Fruit fly (Drosophila melanogaster): ENCODE data around the gene fwe.

DNA sequence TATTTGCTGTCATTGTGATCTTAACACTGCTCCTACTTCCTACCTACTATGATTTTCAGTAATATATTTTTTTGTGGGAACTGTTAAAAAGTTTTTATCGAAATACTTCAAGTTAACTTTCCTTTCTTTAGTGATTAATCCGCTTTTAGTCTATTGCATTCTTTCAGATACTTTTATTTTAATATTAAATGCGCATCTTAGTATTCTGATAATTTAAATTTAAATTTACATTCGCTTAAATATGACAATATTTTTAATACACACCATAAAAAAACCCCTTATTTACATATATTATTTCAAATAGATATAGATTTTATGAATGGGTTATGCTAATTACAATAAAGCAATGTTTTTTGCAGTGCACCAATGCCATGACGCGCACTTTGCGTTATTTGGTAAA lies 28.4 kb upstream of the fwe start:
- TF ChIP-seq Hnf4 (GFP tag; optimal IDR thresholded peaks at IDR 0.05) (no peak), h (GFP tag; optimal IDR thresholded peaks at IDR 0.05) (no peak), CrebA (GFP tag; optimal IDR thresholded peaks at IDR 0.05; ENCODE audit: borderline replicate concordance) (no peak), CG32264 (GFP tag; optimal IDR thresholded peaks at IDR 0.05) (no peak), Vsx2 (GFP tag; optimal IDR thresholded peaks at IDR 0.05; ENCODE audit: partially characterized antibody) (no peak), tai (GFP tag; optimal IDR thresholded peaks at IDR 0.05) (no peak), rgr (GFP tag; optimal IDR thresholded peaks at IDR 0.05) (no peak), pan (optimal IDR thresholded peaks at IDR 0.05) (no peak), Hr78 (GFP tag; optimal IDR thresholded peaks at IDR 0.05) (no peak), OdsH (GFP tag; optimal IDR thresholded peaks at IDR 0.05) (no peak), psq (GFP tag; optimal IDR thresholded peaks at IDR 0.05) (no peak)

Measured in whole organism, wandering third instar larva.